Worm (Caenorhabditis elegans) whole organism, L2 larva: ENCODE results near the gene str-25.

ENCODE experiments used
- ama-1 ChIP-seq: fragments of 150-350 bp; optimal IDR thresholded peaks from 2 replicates; lab custom pipeline; 2018; ENCODE audit warnings: inconsistent platforms
- dmd-4 ChIP-seq: sonication (generic microtip); optimal IDR thresholded peaks from 2 replicates; lab custom pipeline; 2017; ENCODE audit warnings: missing biosample characterization, missing genetic modification characterization
- nhr-77 ChIP-seq: fragments of 150-350 bp; optimal IDR thresholded peaks from 2 replicates; lab custom pipeline; 2014; ENCODE audit warnings: missing biosample characterization, missing genetic modification characterization
- sem-4 ChIP-seq: fragments of 150-350 bp; optimal IDR thresholded peaks from 2 replicates; lab custom pipeline; 2014; ENCODE audit warnings: missing biosample characterization, missing genetic modification reagents, missing genetic modification characterization
- unc-62 ChIP-seq: fragments of 150-350 bp; optimal IDR thresholded peaks from 2 replicates; lab custom pipeline; 2014; ENCODE audit warnings: missing biosample characterization, missing genetic modification reagents, missing genetic modification characterization

- TF ChIP-seq sem-4 (tag; lab: Kevin White, UChicago) (no peak), dmd-4 (tag; lab: Kevin White, UChicago) (no peak), unc-62 (GFP tag; lab: Kevin White, UChicago) (no peak), nhr-77 (tag; lab: Kevin White, UChicago) (no peak), ama-1 (lab: Kevin White, UChicago) (no peak)
Measured at ce11 chrV:16120922-16121321, 5.4 kb downstream of the str-25 start, which contains the start of gene skr-3.
